Worm (Caenorhabditis elegans): ENCODE measurements around the gene rps-9.
A peak's percentile ranks its signal among the peaks of the same experiment; 100 is the strongest.

rps-9 gene

ce11 chrII:11134828-11135227 lies 8.7 kb upstream of the rps-9 start, which contains the start of gene F40F8.5:
TSS of gene F40F8.5 (minus strand) at chrII:11134928.
- no peak for TF ChIP-seq hlh-6 (tag; optimal IDR thresholded peaks at IDR 0.05)
- no peak for TF ChIP-seq hlh-8 (tag; optimal IDR thresholded peaks at IDR 0.05)
- no peak for TF ChIP-seq T23F11.4 (GFP tag; optimal IDR thresholded peaks at IDR 0.05)
- TF ChIP-seq nhr-232 (tag; optimal IDR thresholded peaks at IDR 0.05): no peak
- no peak for TF ChIP-seq nfya-1 (tag; optimal IDR thresholded peaks at IDR 0.05)
- no peak for TF ChIP-seq madf-2 (tag; optimal IDR thresholded peaks at IDR 0.05)
- TF ChIP-seq zip-5 (tag; optimal IDR thresholded peaks at IDR 0.05): no peak
- no peak for TF ChIP-seq lim-6 (tag; optimal IDR thresholded peaks at IDR 0.05)
- no peak for TF ChIP-seq ceh-30 (tag; optimal IDR thresholded peaks at IDR 0.05)
- no peak for TF ChIP-seq ceh-22 (tag; optimal IDR thresholded peaks at IDR 0.05)
- TF ChIP-seq unc-55 (GFP tag; optimal IDR thresholded peaks at IDR 0.05): no peak
- TF ChIP-seq eyg-1 (tag; optimal IDR thresholded peaks at IDR 0.05): no peak

- no peak for TF ChIP-seq unc-86 (tag; optimal IDR thresholded peaks at IDR 0.05)
- TF ChIP-seq npax-4 (tag; optimal IDR thresholded peaks at IDR 0.05): no peak
- TF ChIP-seq unc-42 (tag; optimal IDR thresholded peaks at IDR 0.05): peak; percentile 4
Measured at ce11 chrII:11132542-11132941, 6.4 kb upstream of the rps-9 start, which contains the start of gene F40F8.11. TSS of gene F40F8.11 (minus strand) at chrII:11132590.

ce11 chrII:11129517-11129916 lies 3.4 kb upstream of the rps-9 start, which contains the start of gene F40F8.12:
TSS of gene F40F8.12 (plus strand) at chrII:11129817.
- TF ChIP-seq rnt-1 (tag; optimal IDR thresholded peaks at IDR 0.05) (no peak), fkh-10 (GFP tag; optimal IDR thresholded peaks at IDR 0.05) (no peak), ceh-19 (GFP tag; optimal IDR thresholded peaks at IDR 0.05) (no peak), Y22D7AL.16 (tag; optimal IDR thresholded peaks at IDR 0.05) (no peak), unc-55 (GFP tag; optimal IDR thresholded peaks at IDR 0.05) (no peak)

- no peak for TF ChIP-seq ceh-19 (GFP tag; optimal IDR thresholded peaks at IDR 0.05)
- no peak for TF ChIP-seq dmd-4 (tag; optimal IDR thresholded peaks at IDR 0.05; ENCODE audit: borderline replicate concordance)
- no peak for TF ChIP-seq che-1 (tag; optimal IDR thresholded peaks at IDR 0.05)
- TF ChIP-seq unc-42 (tag; optimal IDR thresholded peaks at IDR 0.05): no peak
- no peak for TF ChIP-seq fkh-6 (tag; optimal IDR thresholded peaks at IDR 0.05)
- TF ChIP-seq madf-2 (tag; optimal IDR thresholded peaks at IDR 0.05): no peak
- TF ChIP-seq fax-1 (tag; optimal IDR thresholded peaks at IDR 0.05): no peak
- no peak for TF ChIP-seq ahr-1 (tag; optimal IDR thresholded peaks at IDR 0.05)
- TF ChIP-seq ref-2 (tag; optimal IDR thresholded peaks at IDR 0.05): no peak
- no peak for TF ChIP-seq Y22D7AL.16 (tag; optimal IDR thresholded peaks at IDR 0.05)
- no peak for TF ChIP-seq ceh-34 (tag; optimal IDR thresholded peaks at IDR 0.05)
- no peak for TF ChIP-seq K02D7.2 (tag; optimal IDR thresholded peaks at IDR 0.05)
- TF ChIP-seq pax-1 (tag; optimal IDR thresholded peaks at IDR 0.05): no peak
- no peak for TF ChIP-seq sox-4 (tag; optimal IDR thresholded peaks at IDR 0.05)
- no peak for TF ChIP-seq dve-1 (tag; optimal IDR thresholded peaks at IDR 0.05)
Measured at ce11 chrII:11128989-11129388, 2.8 kb upstream of the rps-9 start, which contains the start of gene F40F8.3. TSS of gene F40F8.3 (plus strand) at chrII:11129289.

- TF ChIP-seq zip-5 (tag; optimal IDR thresholded peaks at IDR 0.05) (no peak), sox-4 (tag; optimal IDR thresholded peaks at IDR 0.05) (no peak), odd-2 (tag; optimal IDR thresholded peaks at IDR 0.05) (no peak), sox-2 (GFP tag; IDR thresholded peaks at IDR 0.05) (no peak), pag-3 (tag; optimal IDR thresholded peaks at IDR 0.05; ENCODE audit: borderline replicate concordance) (no peak), Y22D7AL.16 (tag; optimal IDR thresholded peaks at IDR 0.05) (no peak), elt-4 (tag; optimal IDR thresholded peaks at IDR 0.05) (no peak), fkh-10 (GFP tag; optimal IDR thresholded peaks at IDR 0.05) (no peak), hlh-13 (GFP tag; optimal IDR thresholded peaks at IDR 0.05) (no peak), ref-2 (tag; optimal IDR thresholded peaks at IDR 0.05) (no peak), ceh-24 (tag; optimal IDR thresholded peaks at IDR 0.05) (no peak), ceh-22 (tag; optimal IDR thresholded peaks at IDR 0.05) (no peak)
Measured at ce11 chrII:11127364-11127763, 1.2 kb upstream of the rps-9 start, which contains the start of gene F40F8.1. TSS of gene F40F8.1 (plus strand) at chrII:11127664.
